Worm (Caenorhabditis elegans): ENCODE measurements around the gene str-12.

ce11 chrV:15594573-15594972 lies 16.1 kb upstream of the str-12 start, which contains the start of gene fbxa-139:
- no peak for TF ChIP-seq pha-4 (tag; optimal IDR thresholded peaks at IDR 0.05)
- TF ChIP-seq R02D3.7 (tag; optimal IDR thresholded peaks at IDR 0.05), result no peak
- no peak for TF ChIP-seq ceh-82 (tag; optimal IDR thresholded peaks at IDR 0.05)
